Worm (Caenorhabditis elegans): Measurements from ENCODE around the gene vap-2.

ce11 chrX:10783822-10784221, 8.5 kb downstream of the vap-2 start, which contains the start of gene clc-4:
- TF ChIP-seq efl-3 (GFP tag; optimal IDR thresholded peaks at IDR 0.05), result no peak
- TF ChIP-seq jun-1 (tag; optimal IDR thresholded peaks at IDR 0.05), result no peak
- TF ChIP-seq mef-2 (tag; optimal IDR thresholded peaks at IDR 0.05), result no peak
- TF ChIP-seq mdl-1 (tag; optimal IDR thresholded peaks at IDR 0.05), result no peak
- TF ChIP-seq unc-62 (GFP tag; optimal IDR thresholded peaks at IDR 0.05), result no peak
